Worm (Caenorhabditis elegans): Measurements from ENCODE around the gene nhr-60.

The nhr-60 gene

ce11 chrV:15782494-15782893 is 9.5 kb upstream of the nhr-60 start, which contains the start of gene T26E4.3:
Gene T26E4.3, plus strand, starts transcription at chrV:15782794.
- TF ChIP-seq nhr-90 (tag; optimal IDR thresholded peaks at IDR 0.05; ENCODE audit: poor library complexity): no peak

ce11 chrV:15781086-15781485 is 8.0 kb upstream of the nhr-60 start, which contains the start of gene T26E4.2:
Gene T26E4.2, plus strand, starts transcription at chrV:15781386.
- no peak for TF ChIP-seq nhr-12 (tag; optimal IDR thresholded peaks at IDR 0.05)
- no peak for TF ChIP-seq F16B12.6 (tag; optimal IDR thresholded peaks at IDR 0.05)
- TF ChIP-seq aly-2 (tag; optimal IDR thresholded peaks at IDR 0.05): no peak
- TF ChIP-seq tbx-2 (tag; optimal IDR thresholded peaks at IDR 0.05): no peak
- no peak for TF ChIP-seq ces-1 (GFP tag; optimal IDR thresholded peaks at IDR 0.05)
- no peak for TF ChIP-seq ceh-8 (GFP tag; optimal IDR thresholded peaks at IDR 0.05)
- TF ChIP-seq swsn-7 (tag; optimal IDR thresholded peaks at IDR 0.05): no peak
- TF ChIP-seq efl-3 (GFP tag; optimal IDR thresholded peaks at IDR 0.05): no peak
- no peak for TF ChIP-seq fkh-4 (tag; optimal IDR thresholded peaks at IDR 0.05; ENCODE audit: borderline replicate concordance)
- no peak for TF ChIP-seq unc-98 (GFP tag; IDR thresholded peaks at IDR 0.05)

DNA sequence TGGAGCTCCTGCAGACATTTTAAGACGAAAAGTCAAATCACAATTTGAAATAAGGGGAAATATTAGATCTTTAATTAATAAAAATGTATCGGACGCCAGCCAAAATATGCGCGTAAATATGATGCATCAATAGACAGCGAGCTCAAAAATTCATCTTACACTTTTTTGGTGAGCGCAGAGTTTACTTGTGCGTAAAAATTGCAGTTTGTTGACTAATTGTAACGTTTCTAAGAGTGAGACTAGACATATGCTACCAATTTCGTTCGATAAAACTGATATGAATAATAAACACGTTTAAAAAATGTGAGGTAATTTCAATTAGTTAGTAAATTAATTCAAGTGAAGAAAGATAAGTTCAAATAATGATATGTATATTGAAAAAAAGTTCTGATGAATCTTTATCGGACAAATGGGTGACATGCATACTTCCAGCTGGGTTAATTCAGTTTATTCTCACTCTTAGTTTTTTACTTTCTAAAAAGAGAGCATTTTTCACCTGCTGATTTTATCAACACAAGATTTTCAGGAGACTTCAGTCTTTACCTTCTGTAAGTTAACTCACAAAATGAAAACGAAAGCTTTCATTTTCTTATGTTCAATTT is 6.2 kb upstream of the nhr-60 start, which contains the start of the genes nhr-285 and irld-52:
nhr-285 (minus strand) TSS at position 101 of the 602 bp plus-strand sequence.
irld-52 (plus strand) TSS at position 552 of the 602 bp plus-strand sequence.
- no peak for TF ChIP-seq lin-13 (GFP tag; optimal IDR thresholded peaks at IDR 0.05)
- TF ChIP-seq efl-1 (optimal IDR thresholded peaks at IDR 0.05): no peak
- no peak for TF ChIP-seq efl-1 (GFP tag; optimal IDR thresholded peaks at IDR 0.05 in 1 of 2)
- TF ChIP-seq nhr-47 (tag; optimal IDR thresholded peaks at IDR 0.05): no peak
- no peak for TF ChIP-seq sox-4 (tag; optimal IDR thresholded peaks at IDR 0.05)
- TF ChIP-seq ama-1 (optimal IDR thresholded peaks at IDR 0.05): no peak
- no peak for TF ChIP-seq nhr-19 (GFP tag; conservative IDR thresholded peaks at IDR 0.05)
- TF ChIP-seq hlh-4 (tag; optimal IDR thresholded peaks at IDR 0.05): no peak
- TF ChIP-seq nhr-12 (tag; optimal IDR thresholded peaks at IDR 0.05): no peak
- no peak for TF ChIP-seq xbp-1 (tag; optimal IDR thresholded peaks at IDR 0.05)

DNA sequence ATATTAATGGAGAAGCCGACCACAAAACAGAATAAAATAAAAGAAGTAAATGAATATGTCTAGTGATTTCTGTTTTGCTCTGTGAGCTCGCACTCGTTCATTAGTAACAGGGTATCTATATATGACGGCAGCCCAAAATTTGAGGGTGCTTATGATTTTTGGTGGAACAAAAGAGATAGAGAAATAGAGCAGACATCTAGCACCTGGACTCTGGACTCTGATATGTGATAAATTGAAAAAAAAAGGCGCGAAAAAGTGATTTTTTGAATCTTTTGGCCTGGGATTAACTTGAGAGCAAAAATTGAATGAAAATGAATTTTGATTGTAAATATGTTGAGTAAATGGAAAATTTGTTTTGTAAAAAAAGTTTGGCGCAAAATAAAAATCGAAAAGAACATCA is 3.6 kb upstream of the nhr-60 start, which contains the start of gene nhr-283:
nhr-283 (minus strand) TSS at position 101 of the 400 bp plus-strand sequence.
- TF ChIP-seq fkh-8 (tag; optimal IDR thresholded peaks at IDR 0.05) (peak; percentile 24), Y116A8C.19 (tag; optimal IDR thresholded peaks at IDR 0.05; ENCODE audit: borderline replicate concordance) (no peak)

DNA sequence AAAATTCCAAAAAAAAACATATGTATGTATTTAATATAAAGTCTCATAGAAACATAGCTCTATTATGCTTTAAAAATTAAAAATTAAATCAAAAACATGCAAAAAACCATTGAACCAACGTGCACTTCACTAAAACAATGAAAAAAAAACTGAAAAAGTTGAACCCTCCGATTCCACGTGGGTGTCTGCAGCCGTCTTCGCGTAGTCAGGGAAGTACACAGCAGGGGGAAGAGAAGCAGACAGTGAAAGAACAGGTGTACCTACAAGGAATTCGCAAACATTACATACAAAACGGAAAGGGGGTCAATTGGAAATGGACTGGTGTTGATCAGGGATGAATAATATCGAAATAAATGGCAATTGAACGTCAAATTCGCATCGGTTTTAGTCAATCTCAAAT is 900 bp upstream of the nhr-60 start:
- peak; percentile 18 for TF ChIP-seq blmp-1 (tag; optimal IDR thresholded peaks at IDR 0.05)
- peak; percentile 14 for TF ChIP-seq fkh-8 (tag; optimal IDR thresholded peaks at IDR 0.05)
- TF ChIP-seq efl-1 (optimal IDR thresholded peaks at IDR 0.05): no peak
- peak in 1 of 2 experiments; percentile 78 for TF ChIP-seq efl-1 (GFP tag; optimal IDR thresholded peaks at IDR 0.05 in 1 of 2)
- TF ChIP-seq nhr-19 (GFP tag; conservative IDR thresholded peaks at IDR 0.05): no peak
- TF ChIP-seq efl-3 (GFP tag; optimal IDR thresholded peaks at IDR 0.05): no peak
- no peak for TF ChIP-seq elt-3 (tag; optimal IDR thresholded peaks at IDR 0.05)
- TF ChIP-seq zip-4 (GFP tag; optimal IDR thresholded peaks at IDR 0.05): no peak
- no peak for TF ChIP-seq nhr-90 (tag; optimal IDR thresholded peaks at IDR 0.05; ENCODE audit: poor library complexity)
- TF ChIP-seq tbx-2 (tag; optimal IDR thresholded peaks at IDR 0.05): no peak
- TF ChIP-seq lin-14 (GFP tag; optimal IDR thresholded peaks at IDR 0.05): peak; percentile 10

DNA sequence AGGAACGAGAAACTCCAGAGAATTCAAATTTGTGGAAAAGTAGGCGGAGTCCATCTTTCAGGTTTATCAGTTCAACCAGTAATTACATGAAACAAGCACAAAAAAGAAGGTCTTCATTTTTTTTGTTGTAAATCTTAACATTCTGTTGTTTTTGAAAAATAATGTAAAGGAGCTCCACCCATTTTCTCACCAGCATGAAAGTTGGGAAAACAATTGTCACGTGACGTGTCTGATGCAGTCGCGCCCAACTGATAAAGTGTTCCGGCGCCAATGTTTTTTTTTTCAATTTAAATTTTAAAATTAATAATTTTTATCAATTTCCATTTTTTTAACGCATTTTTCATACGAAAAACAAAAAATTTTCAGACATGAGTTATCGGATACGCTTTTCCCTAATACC is 4.0 kb downstream of the nhr-60 start, which contains the start of gene F57A10.4:
F57A10.4 (plus strand) TSS at position 367 of the 400 bp plus-strand sequence.
- TF ChIP-seq swsn-7 (tag; optimal IDR thresholded peaks at IDR 0.05) (no peak), efl-1 (optimal IDR thresholded peaks at IDR 0.05) (no peak), efl-1 (GFP tag; optimal IDR thresholded peaks at IDR 0.05 in 1 of 2) (peak in 1 of 2 experiments; percentile 81)

- TF ChIP-seq nhr-19 (GFP tag; conservative IDR thresholded peaks at IDR 0.05): peak; percentile 17; the same call in 1 of the 2 replicates
These were observed 5.7 kb downstream of the nhr-60 start for ce11 chrV:15767385-15767784.

All from whole organism, L1 larva.